Worm (Caenorhabditis elegans) whole organism, L4 larva: Measurements from ENCODE around the gene srh-288.

Experiments
- D1046.2 ChIP-seq: fragments of 200-800 bp; sonication (Bioruptor generic); IDR thresholded peaks from 2 replicates; pipeline ENCODE4 v1.3.6; 2022; ENCODE audit warnings: missing genetic modification characterization, missing compliant biosample characterization
- F10B5.3 ChIP-seq: sonication (generic microtip); optimal IDR thresholded peaks from 2 replicates; lab custom pipeline; 2016; ENCODE audit warnings: mild to moderate bottlenecking, missing genetic modification characterization, missing compliant biosample characterization
- Y48G9A.11 ChIP-seq: fragments of 200-800 bp; sonication (Bioruptor generic); IDR thresholded peaks from 2 replicates; pipeline ENCODE4 v1.3.6; 2022; ENCODE audit warnings: missing genetic modification reagents, missing genetic modification characterization, missing compliant biosample characterization
- ZK337.2 ChIP-seq: fragments of 200-800 bp; sonication (Bioruptor generic); IDR thresholded peaks from 2 replicates; pipeline ENCODE4 v1.3.6; 2022; ENCODE audit warnings: missing genetic modification reagents, missing genetic modification characterization, missing compliant biosample characterization
- aha-1 ChIP-seq: fragments of 150-350 bp; peaks from one replicate; lab custom pipeline; 2014; ENCODE audit warnings: missing biosample characterization, missing genetic modification characterization
- ceh-20 ChIP-seq: fragments of 200-800 bp; sonication (Bioruptor generic); IDR thresholded peaks from 2 replicates; pipeline ENCODE4 v1.3.6; 2022; ENCODE audit warnings: missing genetic modification reagents, missing genetic modification characterization, missing compliant biosample characterization
- ceh-32 ChIP-seq: sonication (generic microtip); optimal IDR thresholded peaks from 2 replicates; lab custom pipeline; 2016; ENCODE audit warnings: mild to moderate bottlenecking, missing genetic modification characterization, missing compliant biosample characterization; ENCODE audit not compliant: poor library complexity
- daf-12 ChIP-seq: fragments of 150-350 bp; optimal IDR thresholded peaks from 2 replicates; lab custom pipeline; 2014; ENCODE audit warnings: missing biosample characterization, missing genetic modification reagents, missing genetic modification characterization
- daf-16 ChIP-seq, 3 experiments: sonication (generic microtip); optimal IDR thresholded peaks; 2 replicates each; lab custom pipeline; 2016 to 2017; ENCODE audit warnings: missing genetic modification characterization in 3 of 3, missing genetic modification reagents in 3 of 3, mild to moderate bottlenecking in 2 of 3, missing compliant biosample characterization in 2 of 3, missing biosample characterization in 1 of 3, moderate library complexity in 1 of 3
- daf-8 ChIP-seq: fragments of 200-800 bp; sonication (Bioruptor generic); IDR thresholded peaks from 2 replicates; pipeline ENCODE4 v1.3.6; 2022; ENCODE audit warnings: missing genetic modification characterization, missing compliant biosample characterization
- dmd-6 ChIP-seq: fragments of 200-800 bp; sonication (Bioruptor generic); IDR thresholded peaks from 2 replicates; pipeline ENCODE4 v1.3.6; 2022; ENCODE audit warnings: missing genetic modification reagents, missing genetic modification characterization, missing compliant biosample characterization
- dmd-8 ChIP-seq: fragments of 200-800 bp; sonication (Bioruptor generic); IDR thresholded peaks from 2 replicates; pipeline ENCODE4 v1.3.6; 2022; ENCODE audit warnings: missing genetic modification characterization, missing compliant biosample characterization
- dpl-1 ChIP-seq: fragments of 150-350 bp; optimal IDR thresholded peaks from 2 replicates; lab custom pipeline; 2014; ENCODE audit warnings: missing biosample characterization, missing genetic modification reagents, missing genetic modification characterization
- egl-27 ChIP-seq: sonication (generic microtip); optimal IDR thresholded peaks from 3 replicates; lab custom pipeline; 2017; ENCODE audit warnings: missing biosample characterization, missing genetic modification reagents, missing genetic modification characterization
- egl-43 ChIP-seq: fragments of 200-800 bp; sonication (Bioruptor generic); IDR thresholded peaks from 2 replicates; pipeline ENCODE4 v1.3.6; 2022; ENCODE audit warnings: missing genetic modification reagents, missing genetic modification characterization, missing compliant biosample characterization
- fkh-10 ChIP-seq: fragments of 150-350 bp; optimal IDR thresholded peaks from 2 replicates; lab custom pipeline; 2014; ENCODE audit warnings: missing biosample characterization, missing genetic modification reagents, missing genetic modification characterization
- fos-1 ChIP-seq: fragments of 150-350 bp; optimal IDR thresholded peaks from 2 replicates; lab custom pipeline; 2014; ENCODE audit warnings: missing biosample characterization, missing genetic modification characterization
- hlh-30 ChIP-seq: sonication (generic microtip); optimal IDR thresholded peaks from 2 replicates; lab custom pipeline; 2017; ENCODE audit warnings: antibody characterized with exemption, mild to moderate bottlenecking, missing genetic modification characterization, missing compliant biosample characterization; ENCODE audit not compliant: insufficient read depth
- lin-15B ChIP-seq: fragments of 150-350 bp; sonication (generic microtip); optimal IDR thresholded peaks from 3 replicates; lab custom pipeline; 2014; ENCODE audit warnings: missing biosample characterization, missing genetic modification characterization
- mdt-29 ChIP-seq: fragments of 200-800 bp; sonication (Bioruptor generic); IDR thresholded peaks from 2 replicates; pipeline ENCODE4 v1.3.6; 2022; ENCODE audit warnings: missing genetic modification reagents, missing genetic modification characterization, missing compliant biosample characterization
- mep-1 ChIP-seq: fragments of 150-350 bp; sonication (generic microtip); optimal IDR thresholded peaks from 3 replicates; lab custom pipeline; 2014; ENCODE audit warnings: missing biosample characterization, missing genetic modification characterization
- mes-2 ChIP-seq: sonication (generic microtip); optimal IDR thresholded peaks from 2 replicates; lab custom pipeline; 2016; ENCODE audit warnings: missing genotype, mild to moderate bottlenecking, missing genetic modification characterization, missing compliant biosample characterization; ENCODE audit not compliant: poor library complexity, severe bottlenecking
- mxl-2 ChIP-seq: fragments of 200-800 bp; sonication (Bioruptor generic); conservative IDR thresholded peaks from 2 replicates; pipeline ENCODE4 v1.3.6; 2022; ENCODE audit warnings: missing genetic modification reagents, missing genetic modification characterization, missing compliant biosample characterization
- mxl-3 ChIP-seq: fragments of 200-800 bp; sonication (Bioruptor generic); optimal IDR thresholded peaks from 2 replicates; lab custom pipeline; 2018; ENCODE audit warnings: mild to moderate bottlenecking, missing genetic modification characterization, missing compliant biosample characterization
- nhr-102 ChIP-seq: sonication (generic microtip); optimal IDR thresholded peaks from 2 replicates; lab custom pipeline; 2016; ENCODE audit warnings: mild to moderate bottlenecking, missing genetic modification characterization, moderate library complexity, missing compliant biosample characterization
- nhr-11 ChIP-seq: fragments of 150-350 bp; optimal IDR thresholded peaks from 2 replicates; lab custom pipeline; 2014; ENCODE audit warnings: missing biosample characterization, missing genetic modification characterization
- nhr-28 ChIP-seq: fragments of 150-350 bp; optimal IDR thresholded peaks from 2 replicates; lab custom pipeline; 2014; ENCODE audit warnings: missing biosample characterization, missing genetic modification characterization
- nhr-6 ChIP-seq: fragments of 150-350 bp; optimal IDR thresholded peaks from 2 replicates; lab custom pipeline; 2014; ENCODE audit warnings: missing biosample characterization, missing genetic modification characterization
- tra-1 ChIP-seq: fragments of 200-800 bp; sonication (Bioruptor generic); IDR thresholded peaks from 2 replicates; pipeline ENCODE4 v1.3.6; 2022; ENCODE audit warnings: missing genetic modification reagents, missing genetic modification characterization, missing compliant biosample characterization
- unc-62 ChIP-seq, 3 experiments: fragments of 150-350 bp in 1 of 3; sonication (generic microtip); optimal IDR thresholded peaks in 2 of 3; peaks in 1 of 3; 1 replicate in 1 of 3; 2 replicates in 2 of 3; lab custom pipeline; 2014 to 2017; ENCODE audit warnings: missing biosample characterization in 3 of 3, missing genetic modification characterization in 3 of 3, missing genetic modification reagents in 3 of 3, missing genotype in 1 of 3
- vab-7 ChIP-seq: fragments of 200-800 bp; sonication (Bioruptor generic); IDR thresholded peaks from 2 replicates; pipeline ENCODE4 v1.3.6; 2022; ENCODE audit warnings: missing genetic modification reagents, missing genetic modification characterization, missing compliant biosample characterization
- zag-1 ChIP-seq: fragments of 150-350 bp; optimal IDR thresholded peaks from 2 replicates; lab custom pipeline; 2014; ENCODE audit warnings: missing biosample characterization, missing genetic modification characterization
- zfp-2 ChIP-seq: sonication (generic microtip); optimal IDR thresholded peaks from 2 replicates; lab custom pipeline; 2016; ENCODE audit warnings: mild to moderate bottlenecking, missing genetic modification characterization, missing compliant biosample characterization
- zip-2 ChIP-seq: fragments of 150-350 bp; optimal IDR thresholded peaks from 2 replicates; lab custom pipeline; 2014; ENCODE audit warnings: missing biosample characterization, missing genetic modification characterization
- ztf-11 ChIP-seq: fragments of 150-350 bp; optimal IDR thresholded peaks from 2 replicates; lab custom pipeline; 2014; ENCODE audit warnings: missing biosample characterization, missing genetic modification characterization

srh-288 gene

ce11 chrV:17802519-17802918, 7.0 kb upstream of the srh-288 start, which contains the start of the genes Y94A7B.11 and srh-292:
Gene Y94A7B.11, minus strand, starts transcription at chrV:17802619.
Gene srh-292, plus strand, starts transcription at chrV:17802769.
- TF ChIP-seq egl-27 (tag; lab: Kevin White, UChicago) (no peak), hlh-30 (tag; lab: Kevin White, UChicago) (no peak), ztf-11 (tag; lab: Kevin White, UChicago) (no peak), lin-15B (no peak), nhr-102 (no peak)

ce11 chrV:17800538-17800937, 5.0 kb upstream of the srh-288 start, which contains the start of gene srh-287:
Gene srh-287, plus strand, starts transcription at chrV:17800838.
- TF ChIP-seq nhr-11 (tag; lab: Kevin White, UChicago) (no peak), dmd-6 (no peak), mxl-3 (GFP tag; lab: Kevin White, UChicago) (no peak), lin-15B (no peak), fos-1 (tag; lab: Kevin White, UChicago) (no peak), zag-1 (no peak), vab-7 (GFP tag; lab: Robert Waterston, UW) (no peak), D1046.2 (no peak), mes-2 (tag; lab: Kevin White, UChicago) (no peak), ZK337.2 (no peak), mdt-29 (GFP tag; lab: Robert Waterston, UW) (no peak), dpl-1 (GFP tag; lab: Kevin White, UChicago) (no peak), nhr-102 (no peak), ceh-32 (tag; lab: Kevin White, UChicago) (no peak), zip-2 (tag; lab: Kevin White, UChicago) (no peak), unc-62 (GFP tag; optimal IDR thresholded peaks at IDR 0.05 in 1 of 2; lab: Kevin White, UChicago) (no peak), unc-62 (tag; optimal IDR thresholded peaks at IDR 0.05; lab: Kevin White, UChicago) (no peak), nhr-28 (tag; lab: Kevin White, UChicago) (no peak), zfp-2 (no peak)

ce11 chrV:17798789-17799188, 3.2 kb upstream of the srh-288 start, which contains the start of gene srx-18:
Gene srx-18, minus strand, starts transcription at chrV:17798889.
- TF ChIP-seq ztf-11 (tag; lab: Kevin White, UChicago) (no peak), fkh-10 (GFP tag; lab: Kevin White, UChicago) (no peak), mes-2 (tag; lab: Kevin White, UChicago) (no peak), tra-1 (GFP tag; lab: Robert Waterston, UW) (no peak), mep-1 (tag; lab: Kevin White, UChicago) (no peak), nhr-6 (tag; lab: Kevin White, UChicago) (no peak), D1046.2 (no peak), zag-1 (no peak), daf-8 (GFP tag; lab: Robert Waterston, UW) (no peak), Y48G9A.11 (GFP tag; lab: Robert Waterston, UW) (no peak), daf-12 (no peak), ceh-20 (GFP tag; lab: Robert Waterston, UW) (no peak), daf-16 (GFP tag; optimal IDR thresholded peaks at IDR 0.05; lab: Kevin White, UChicago) (no peak), daf-16 (tag; optimal IDR thresholded peaks at IDR 0.05; lab: Kevin White, UChicago) (no peak), mxl-2 (GFP tag; lab: Robert Waterston, UW) (no peak), egl-43 (no peak)
- TF ChIP-seq, all 104 proteins: peak for 0

ce11 chrV:17793986-17794385, 1.6 kb downstream of the srh-288 start, which contains the start of gene srh-289:
Gene srh-289, minus strand, starts transcription at chrV:17794086.
- no peak for TF ChIP-seq Y48G9A.11 (GFP tag; lab: Robert Waterston, UW)

- peak; percentile 64 for TF ChIP-seq aha-1 (tag; lab: Kevin White, UChicago)
- TF ChIP-seq mes-2 (tag; lab: Kevin White, UChicago) = no peak
- TF ChIP-seq dmd-8 = no peak
- peak in 1 of 2 experiments; percentile 20 for TF ChIP-seq unc-62 (GFP tag; optimal IDR thresholded peaks at IDR 0.05 in 1 of 2; lab: Kevin White, UChicago)
- no peak for TF ChIP-seq unc-62 (tag; optimal IDR thresholded peaks at IDR 0.05; lab: Kevin White, UChicago)
- TF ChIP-seq F10B5.3 = no peak
Measured at ce11 chrV:17790191-17790590, 5.4 kb downstream of the srh-288 start, which contains the start of gene srh-290. Gene srh-290, plus strand, starts transcription at chrV:17790491.
